Fruit fly (Drosophila melanogaster) whole organism, adult: Measurements from ENCODE around the gene Dhps.
"Not testable (repeated sequence)": the region's sequence is repeated elsewhere in the genome, so short reads cannot be mapped to it uniquely, and the experiment has no call there.

Experiments
- CG11617 ChIP-seq: fragments of 200-800 bp; sonication (Bioruptor generic); optimal IDR thresholded peaks from 2 replicates; lab custom pipeline; 2017; ENCODE audit warnings: mild to moderate bottlenecking, missing biosample characterization, missing genetic modification reagents, missing genetic modification characterization
- CG7045 ChIP-seq: fragments of 200-800 bp; sonication (Bioruptor generic); optimal IDR thresholded peaks from 2 replicates; lab custom pipeline; 2017; ENCODE audit warnings: missing biosample characterization, mild to moderate bottlenecking, missing genetic modification characterization
- CG7101 ChIP-seq: fragments of 200-800 bp; sonication (Bioruptor generic); optimal IDR thresholded peaks from 2 replicates; lab custom pipeline; 2018; ENCODE audit warnings: missing biosample characterization, mild to moderate bottlenecking, missing genetic modification characterization, moderate library complexity
- Clk ChIP-seq: fragments of 200-800 bp; sonication (Bioruptor generic); optimal IDR thresholded peaks from 2 replicates; lab custom pipeline; 2017; ENCODE audit warnings: missing biosample characterization, missing genetic modification characterization
- Crg-1 ChIP-seq: fragments of 200-800 bp; sonication (Bioruptor generic); optimal IDR thresholded peaks from 2 replicates; lab custom pipeline; 2016; ENCODE audit warnings: missing biosample characterization, missing genetic modification characterization
- cic ChIP-seq: fragments of 200-800 bp; sonication (Bioruptor generic); optimal IDR thresholded peaks from 2 replicates; lab custom pipeline; 2017; ENCODE audit warnings: missing biosample characterization, mild to moderate bottlenecking, missing genetic modification characterization, moderate library complexity
- kay ChIP-seq: fragments of 200-800 bp; sonication (Bioruptor generic); peaks from one replicate; lab custom pipeline; 2016; ENCODE audit warnings: missing biosample characterization, missing genetic modification characterization, borderline replicate concordance
- ovo ChIP-seq: fragments of 200-800 bp; sonication (Bioruptor generic); optimal IDR thresholded peaks from 2 replicates; lab custom pipeline; 2016; ENCODE audit warnings: missing biosample characterization, missing genetic modification characterization
- pad ChIP-seq: fragments of 200-800 bp; sonication (Bioruptor generic); optimal IDR thresholded peaks from 3 replicates; lab custom pipeline; 2017; ENCODE audit warnings: missing biosample characterization, missing genetic modification characterization, mild to moderate bottlenecking, moderate library complexity, missing genetic modification reagents
- toe ChIP-seq: fragments of 200-800 bp; sonication (Bioruptor generic); optimal IDR thresholded peaks from 2 replicates; lab custom pipeline; 2016; ENCODE audit warnings: missing biosample characterization, missing genetic modification characterization

DNA sequence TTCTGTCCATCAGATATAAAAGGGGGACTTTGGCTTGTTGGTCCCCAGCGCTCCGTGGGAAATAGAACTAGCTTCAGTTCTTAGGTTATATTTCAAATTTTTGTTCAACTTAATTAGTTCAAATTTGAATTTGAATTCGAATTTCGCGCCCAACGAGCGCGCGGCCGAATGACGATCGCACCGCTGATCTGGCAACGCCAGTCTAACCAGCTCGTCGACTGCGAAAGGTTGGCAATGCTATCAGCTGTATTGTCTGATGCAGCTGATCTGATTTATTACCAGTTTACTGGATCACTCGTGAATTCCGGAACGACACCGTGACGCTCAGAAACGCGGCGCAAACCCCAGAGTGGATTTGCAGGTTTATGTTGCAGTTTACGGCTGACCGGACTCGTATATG lies 40.3 kb downstream of the Dhps start, which contains the start of gene Dscam4:
- not testable (repeated sequence) for TF ChIP-seq Clk (GFP tag; lab: Kevin White, UChicago); Crg-1 (GFP tag; lab: Kevin White, UChicago); ovo (GFP tag; lab: Kevin White, UChicago); cic (GFP tag; lab: Kevin White, UChicago); CG11617 (GFP tag; lab: Kevin White, UChicago); CG7101; kay (GFP tag; lab: Kevin White, UChicago); pad (GFP tag; lab: Kevin White, UChicago); CG7045 (GFP tag; lab: Kevin White, UChicago); toe
